Fruit fly (Drosophila melanogaster): ENCODE measurements around the gene CG33688.
A peak's percentile ranks its signal among the peaks of the same experiment; 100 is the strongest.

CG33688 gene

DNA sequence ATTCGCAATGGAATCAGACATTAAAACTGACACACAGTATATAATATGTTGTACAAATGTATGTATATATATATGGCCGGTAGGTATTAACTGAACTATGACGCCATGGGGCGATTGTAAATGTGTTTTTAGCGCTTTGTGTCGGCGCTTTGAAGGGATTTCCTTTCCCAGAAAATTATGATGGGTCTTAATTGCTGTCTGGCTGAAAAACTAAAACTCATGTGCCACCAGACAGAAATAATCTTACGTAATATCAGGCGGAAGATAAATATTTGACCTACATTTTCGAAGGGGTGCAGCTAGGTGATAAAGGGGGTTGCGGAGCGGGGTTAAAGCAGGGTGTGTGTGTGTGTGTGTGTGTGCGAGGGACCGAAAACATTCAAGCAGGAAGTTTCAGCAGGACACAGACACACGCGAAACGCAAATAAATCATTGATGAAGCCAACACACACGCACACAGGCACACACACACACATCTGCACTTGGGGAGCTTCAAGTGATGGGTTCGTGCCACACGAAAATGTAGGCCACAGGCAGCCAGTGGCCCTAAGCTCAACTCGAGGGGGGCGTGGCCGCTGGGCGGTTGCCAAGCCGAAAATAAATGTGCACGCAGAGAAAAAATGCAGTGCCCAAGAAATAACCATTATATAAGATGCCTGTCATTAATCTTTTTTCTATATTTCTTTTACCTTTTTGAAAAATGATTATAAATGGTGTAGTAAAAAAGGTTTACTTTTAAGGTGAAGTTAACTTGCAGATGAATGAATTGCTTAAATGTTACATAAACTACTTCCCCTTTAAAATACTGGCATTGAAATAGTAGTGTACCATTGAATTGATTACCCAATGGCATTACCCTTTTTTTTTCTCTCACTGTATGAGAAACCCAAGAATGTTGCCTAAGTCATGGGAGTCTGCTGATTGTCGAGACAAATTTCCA lies 41.5 kb upstream of the CG33688 start (continued):
- TF ChIP-seq CG6813 (GFP tag; optimal IDR thresholded peaks at IDR 0.05) (peak; percentile 29), fu2 (GFP tag; optimal IDR thresholded peaks at IDR 0.05) (peak; percentile 1), gro (GFP tag; optimal IDR thresholded peaks at IDR 0.05) (peak; percentile 27), HHEX (GFP tag; optimal IDR thresholded peaks at IDR 0.05) (peak; percentile 53), CG12942 (GFP tag; optimal IDR thresholded peaks at IDR 0.05) (peak; percentile 23), CG7357 (GFP tag; IDR thresholded peaks at IDR 0.05) (0 out of 3 replicates have a peak, but pooled peaks have one; percentile 15), odd (GFP tag; optimal IDR thresholded peaks at IDR 0.05) (no peak), CG7928 (GFP tag; optimal IDR thresholded peaks at IDR 0.05) (no peak), org-1 (GFP tag; optimal IDR thresholded peaks at IDR 0.05) (peak; percentile 48), dysf (GFP tag; IDR thresholded peaks at IDR 0.05) (peak; percentile 65), al (GFP tag; IDR thresholded peaks at IDR 0.05) (no peak), CG10366 (GFP tag; IDR thresholded peaks at IDR 0.05) (peak; percentile 24; the same call in 1 of the 2 replicates), CG8944 (GFP tag; optimal IDR thresholded peaks at IDR 0.05) (peak; percentile 21), BtbVII (GFP tag; optimal IDR thresholded peaks at IDR 0.05) (peak; percentile 47), sna (GFP tag; IDR thresholded peaks at IDR 0.05; ENCODE audit: partially characterized antibody) (no peak), dpn (GFP tag; optimal IDR thresholded peaks at IDR 0.05) (peak; percentile 54 to 61), Opbp (GFP tag; IDR thresholded peaks at IDR 0.05; ENCODE audit: partially characterized antibody) (no peak), btn (GFP tag; optimal IDR thresholded peaks at IDR 0.05) (peak; percentile 20), kay (GFP tag; optimal IDR thresholded peaks at IDR 0.05) (peak; percentile 0), CkIIα-i1 (GFP tag; IDR thresholded peaks at IDR 0.05) (no peak), Rfx (GFP tag; IDR thresholded peaks at IDR 0.05) (0 out of 2 replicates have a peak, but pooled peaks have one; percentile 26), nerfin-1 (tag; optimal IDR thresholded peaks at IDR 0.05) (peak; percentile 7), lov (optimal IDR thresholded peaks at IDR 0.05) (no peak), lov (GFP tag; IDR thresholded peaks at IDR 0.05) (no peak), CG10209 (GFP tag; optimal IDR thresholded peaks at IDR 0.05) (peak; percentile 50), esg (GFP tag; conservative IDR thresholded peaks at IDR 0.05) (peak; percentile 55; the same call in 1 of the 2 replicates), Drgx (GFP tag; IDR thresholded peaks at IDR 0.05) (peak; percentile 36), CG32532 (GFP tag; IDR thresholded peaks at IDR 0.05) (peak; percentile 20; the same call in 1 of the 2 replicates), lbe (GFP tag; optimal IDR thresholded peaks at IDR 0.05) (no peak), corto (GFP tag; optimal IDR thresholded peaks at IDR 0.05) (no peak), CG2678 (tag; optimal IDR thresholded peaks at IDR 0.05) (peak; percentile 76), CG13424 (tag; optimal IDR thresholded peaks at IDR 0.05) (peak; percentile 65), CG31224 (GFP tag; IDR thresholded peaks at IDR 0.05) (peak; percentile 48; the same call in 1 of the 2 replicates), Stat92E (GFP tag; optimal IDR thresholded peaks at IDR 0.05) (no peak), CG3407 (GFP tag; optimal IDR thresholded peaks at IDR 0.05) (peak; percentile 37), Dip3 (GFP tag; optimal IDR thresholded peaks at IDR 0.05) (peak; percentile 2), ro (GFP tag; IDR thresholded peaks at IDR 0.05) (no peak), CG8290 (GFP tag; optimal IDR thresholded peaks at IDR 0.05) (peak; percentile 10), CG8290 (tag; optimal IDR thresholded peaks at IDR 0.05) (no peak), Side (GFP tag; optimal IDR thresholded peaks at IDR 0.05) (peak; percentile 27), pan (optimal IDR thresholded peaks at IDR 0.05) (no peak), pan (GFP tag; optimal IDR thresholded peaks at IDR 0.05 in 1 of 2, IDR thresholded peaks at IDR 0.05 in 1 of 2) (peak in 1 of 2 experiments; percentile 51), bcd (GFP tag; optimal IDR thresholded peaks at IDR 0.05) (peak; percentile 38), CG12155 (GFP tag; optimal IDR thresholded peaks at IDR 0.05) (peak; percentile 7), CG10565 (GFP tag; optimal IDR thresholded peaks at IDR 0.05) (no peak), CG2120 (GFP tag; optimal IDR thresholded peaks at IDR 0.05) (peak; percentile 72), CG1832 (GFP tag; optimal IDR thresholded peaks at IDR 0.05) (no peak), zfh1 (GFP tag; IDR thresholded peaks at IDR 0.05) (no peak), D19A (tag; optimal IDR thresholded peaks at IDR 0.05) (peak; percentile 12)

All from whole organism, embryonic.